Worm (Caenorhabditis elegans) whole organism, dauer: ENCODE data around the gene C55C3.73.

ENCODE experiments used
- unc-62 ChIP-seq: sonication (generic microtip); optimal IDR thresholded peaks from 2 replicates; lab custom pipeline; 2017; ENCODE audit warnings: missing biosample characterization, missing genetic modification reagents, missing genetic modification characterization

C55C3.73 gene

ce11 chrIV:5690386-5691080 is 12.7 kb downstream of the C55C3.73 start, which contains the start of gene C55C3.8:
Gene C55C3.8, plus strand, starts transcription at chrIV:5691030.
- TF ChIP-seq unc-62 (GFP tag; lab: Kevin White, UChicago) = no peak

ce11 chrIV:5685014-5685413 is 18.2 kb downstream of the C55C3.73 start, which contains the start of gene C55C3.3:
Gene C55C3.3, plus strand, starts transcription at chrIV:5685287.
- no peak for TF ChIP-seq unc-62 (GFP tag; lab: Kevin White, UChicago)

ce11 chrIV:5682547-5683234 is 20.6 kb downstream of the C55C3.73 start, which contains the start of the genes C55C3.7 and C55C3.6:
Gene C55C3.7, minus strand, starts transcription at chrIV:5682647.
Gene C55C3.6, plus strand, starts transcription at chrIV:5683184.
- no peak for TF ChIP-seq unc-62 (GFP tag; lab: Kevin White, UChicago)

- no peak for TF ChIP-seq unc-62 (GFP tag; lab: Kevin White, UChicago)
These were observed 25.2 kb downstream of the C55C3.73 start, which contains the start of gene C55C3.4 for ce11 chrIV:5678044-5678443. Gene C55C3.4, minus strand, starts transcription at chrIV:5678144.

- no peak for TF ChIP-seq unc-62 (GFP tag; lab: Kevin White, UChicago)
These were observed 28.8 kb downstream of the C55C3.73 start, which contains the start of gene srd-5 for ce11 chrIV:5674435-5674834. Gene srd-5, minus strand, starts transcription at chrIV:5674535.

- no peak for TF ChIP-seq unc-62 (GFP tag; lab: Kevin White, UChicago)
These were observed 31.9 kb downstream of the C55C3.73 start for ce11 chrIV:5671325-5671724.

- no peak for TF ChIP-seq unc-62 (GFP tag; lab: Kevin White, UChicago)
These were observed 33.8 kb downstream of the C55C3.73 start, which contains the start of gene T19E7.6 for ce11 chrIV:5669459-5669858. Gene T19E7.6, minus strand, starts transcription at chrIV:5669503.

ce11 chrIV:5667191-5667590 is 36.1 kb downstream of the C55C3.73 start:
- no peak for TF ChIP-seq unc-62 (GFP tag; lab: Kevin White, UChicago)

ce11 chrIV:5666115-5667028 is 36.9 kb downstream of the C55C3.73 start:
- TF ChIP-seq unc-62 (GFP tag; lab: Kevin White, UChicago) = no peak

ce11 chrIV:5665353-5665918 is 37.8 kb downstream of the C55C3.73 start:
- TF ChIP-seq unc-62 (GFP tag; lab: Kevin White, UChicago) = no peak

ce11 chrIV:5664375-5665004 is 38.8 kb downstream of the C55C3.73 start, which contains the start of gene bec-1:
Gene bec-1, minus strand, starts transcription at chrIV:5664425.
- TF ChIP-seq unc-62 (GFP tag; lab: Kevin White, UChicago) = no peak

ce11 chrIV:5662886-5663285 is 40.4 kb downstream of the C55C3.73 start:
- no peak for TF ChIP-seq unc-62 (GFP tag; lab: Kevin White, UChicago)

ce11 chrIV:5662073-5662472 is 41.2 kb downstream of the C55C3.73 start:
- TF ChIP-seq unc-62 (GFP tag; lab: Kevin White, UChicago) = no peak

ce11 chrIV:5660239-5660638 is 43.0 kb downstream of the C55C3.73 start, which contains the start of gene skn-1:
Gene skn-1, minus strand, starts transcription at chrIV:5660384.
- TF ChIP-seq unc-62 (GFP tag; lab: Kevin White, UChicago) = no peak
